Fruit fly (Drosophila melanogaster): Measurements from ENCODE around the gene CG32148.
A peak's percentile ranks its signal among the peaks of the same experiment; 100 is the strongest.

CG32148 gene

dm6 chr3L:15011638-15012335 lies 11.5 kb upstream of the CG32148 start (continued):
- TF ChIP-seq ase (GFP tag; IDR thresholded peaks at IDR 0.05) (peak; percentile 68; the same call in 1 of the 3 replicates), Ssrp (tag; optimal IDR thresholded peaks at IDR 0.05) (peak; percentile 80), PHDP (tag; optimal IDR thresholded peaks at IDR 0.05) (peak; percentile 82), en (GFP tag; optimal IDR thresholded peaks at IDR 0.05) (peak; percentile 38), CG6254 (GFP tag; optimal IDR thresholded peaks at IDR 0.05) (peak; percentile 49), CG10366 (GFP tag; IDR thresholded peaks at IDR 0.05) (peak; percentile 70), Oli (tag; optimal IDR thresholded peaks at IDR 0.05) (peak; percentile 81), cg (GFP tag; optimal IDR thresholded peaks at IDR 0.05) (no peak), ranshi (GFP tag; IDR thresholded peaks at IDR 0.05) (peak; percentile 80), CG6813 (GFP tag; optimal IDR thresholded peaks at IDR 0.05) (peak; percentile 65), CG2199 (GFP tag; IDR thresholded peaks at IDR 0.05) (peak; percentile 69; the same call in 1 of the 3 replicates), gcm2 (GFP tag; optimal IDR thresholded peaks at IDR 0.05) (no peak), CG3163 (GFP tag; optimal IDR thresholded peaks at IDR 0.05) (no peak), CG12219 (GFP tag; optimal IDR thresholded peaks at IDR 0.05) (peak; percentile 54), CG1024 (GFP tag; IDR thresholded peaks at IDR 0.05) (peak; percentile 49; the same call in 1 of the 2 replicates), MBD-R2 (GFP tag; IDR thresholded peaks at IDR 0.05) (peak; percentile 39; the same call in 1 of the 2 replicates), luna (GFP tag; optimal IDR thresholded peaks at IDR 0.05) (no peak), ci (GFP tag; IDR thresholded peaks at IDR 0.05) (peak; percentile 86), CG4360 (GFP tag; IDR thresholded peaks at IDR 0.05) (no peak), tgo (GFP tag; IDR thresholded peaks at IDR 0.05) (peak; percentile 82), Dfd (GFP tag; optimal IDR thresholded peaks at IDR 0.05) (no peak), CG7928 (GFP tag; optimal IDR thresholded peaks at IDR 0.05) (no peak), abd-A (tag; optimal IDR thresholded peaks at IDR 0.05) (no peak), CG8290 (GFP tag; optimal IDR thresholded peaks at IDR 0.05) (peak; percentile 28), CG8290 (tag; optimal IDR thresholded peaks at IDR 0.05) (no peak), Xrp1 (GFP tag; IDR thresholded peaks at IDR 0.05) (peak; percentile 87), CG13123 (GFP tag; optimal IDR thresholded peaks at IDR 0.05) (peak; percentile 13), scrt (GFP tag; optimal IDR thresholded peaks at IDR 0.05) (peak; percentile 60), CG8089 (GFP tag; optimal IDR thresholded peaks at IDR 0.05) (no peak), jumu (GFP tag; optimal IDR thresholded peaks at IDR 0.05) (peak; percentile 15), CG8944 (GFP tag; optimal IDR thresholded peaks at IDR 0.05) (no peak), CG13624 (GFP tag; optimal IDR thresholded peaks at IDR 0.05) (peak; percentile 4), CG6175 (GFP tag; IDR thresholded peaks at IDR 0.05) (no peak), B-H2 (GFP tag; optimal IDR thresholded peaks at IDR 0.05) (no peak), CG30431 (GFP tag; optimal IDR thresholded peaks at IDR 0.05) (peak; percentile 50), CG14860 (GFP tag; IDR thresholded peaks at IDR 0.05; ENCODE audit: partially characterized antibody) (no peak), Doc2 (GFP tag; IDR thresholded peaks at IDR 0.05) (no peak), Jarid2 (GFP tag; optimal IDR thresholded peaks at IDR 0.05) (peak; percentile 42), pfk (GFP tag; optimal IDR thresholded peaks at IDR 0.05) (no peak), CG12769 (tag; optimal IDR thresholded peaks at IDR 0.05) (peak; percentile 18), CG9727 (GFP tag; optimal IDR thresholded peaks at IDR 0.05) (peak; percentile 81), Hand (GFP tag; optimal IDR thresholded peaks at IDR 0.05) (peak; percentile 27), bab2 (GFP tag; optimal IDR thresholded peaks at IDR 0.05) (peak; percentile 55), hkb (optimal IDR thresholded peaks at IDR 0.05) (no peak), hkb (GFP tag; IDR thresholded peaks at IDR 0.05) (peak; percentile 86), kni (GFP tag; optimal IDR thresholded peaks at IDR 0.05) (no peak), btn (GFP tag; optimal IDR thresholded peaks at IDR 0.05) (no peak), CG18262 (tag; optimal IDR thresholded peaks at IDR 0.05) (peak; percentile 86), rib (GFP tag; IDR thresholded peaks at IDR 0.05) (no peak), sug (tag; optimal IDR thresholded peaks at IDR 0.05) (peak; percentile 52)

Measured in whole organism, embryonic.